Worm (Caenorhabditis elegans) whole organism, L4/young adult: ENCODE data around the gene pptr-2.

Source experiments
- W03F9.2 ChIP-seq: fragments of 150-350 bp; optimal IDR thresholded peaks from 2 replicates; lab custom pipeline; 2014; ENCODE audit warnings: missing biosample characterization, missing genetic modification characterization
- dao-5 ChIP-seq: sonication (generic microtip); optimal IDR thresholded peaks from 2 replicates; lab custom pipeline; 2016; ENCODE audit warnings: missing genotype, missing genetic modification characterization, moderate library complexity, missing compliant biosample characterization
- him-1 ChIP-seq: sonication (generic microtip); optimal IDR thresholded peaks from 2 replicates; lab custom pipeline; 2016; ENCODE audit warnings: missing genotype, missing genetic modification reagents, missing genetic modification characterization, missing compliant biosample characterization

- TF ChIP-seq dao-5 (tag; lab: Kevin White, UChicago) (no peak), him-1 (tag; lab: Kevin White, UChicago) (no peak), W03F9.2 (tag; lab: Kevin White, UChicago) (no peak)
Observed at ce11 chrV:11059180-11059579, 24.4 kb upstream of the pptr-2 start, which contains the start of gene T04C12.1.
